Worm (Caenorhabditis elegans) whole organism, young adult: ENCODE results near the gene taf-13.

Source experiments
- B0035.1 ChIP-seq: sonication (generic microtip); optimal IDR thresholded peaks from 2 replicates; lab custom pipeline; 2016; ENCODE audit warnings: missing genetic modification characterization, mild to moderate bottlenecking, missing compliant biosample characterization, missing genotype, missing genetic modification reagents
- B0261.1 ChIP-seq: sonication (generic microtip); optimal IDR thresholded peaks from 2 replicates; lab custom pipeline; 2016; ENCODE audit warnings: mild to moderate bottlenecking, missing genetic modification characterization, moderate library complexity, missing compliant biosample characterization
- C06A6.2 ChIP-seq: fragments of 200-800 bp; sonication (Bioruptor generic); conservative IDR thresholded peaks from 2 replicates; pipeline ENCODE4 v1.3.6; 2022; ENCODE audit warnings: missing genetic modification characterization, missing compliant biosample characterization
- F10E7.11 ChIP-seq: sonication (generic microtip); optimal IDR thresholded peaks from 2 replicates; lab custom pipeline; 2017; ENCODE audit warnings: mild to moderate bottlenecking, missing genetic modification characterization, moderate library complexity, missing compliant biosample characterization
- F49E8.2 ChIP-seq: sonication (generic microtip); optimal IDR thresholded peaks from 3 replicates; lab custom pipeline; 2017; ENCODE audit warnings: missing genetic modification characterization, mild to moderate bottlenecking, missing compliant biosample characterization, antibody characterized with exemption, moderate library complexity; ENCODE audit not compliant: insufficient read depth
- F57C9.4 ChIP-seq: sonication (generic microtip); optimal IDR thresholded peaks from 2 replicates; lab custom pipeline; 2017; ENCODE audit warnings: mild to moderate bottlenecking, missing genetic modification characterization, missing compliant biosample characterization
- K12H6.12 ChIP-seq: fragments of 200-800 bp; sonication (Bioruptor generic); optimal IDR thresholded peaks from 2 replicates; lab custom pipeline; 2018; ENCODE audit warnings: mild to moderate bottlenecking, missing genetic modification characterization, missing compliant biosample characterization
- T07F8.4 ChIP-seq: sonication (generic microtip); optimal IDR thresholded peaks from 2 replicates; lab custom pipeline; 2016; ENCODE audit warnings: mild to moderate bottlenecking, missing genetic modification characterization, moderate library complexity, missing compliant biosample characterization
- Y79H2A.3 ChIP-seq: fragments of 200-800 bp; sonication (Bioruptor generic); conservative IDR thresholded peaks from 2 replicates; pipeline ENCODE4 v1.3.6; 2022; ENCODE audit warnings: missing genetic modification reagents, missing genetic modification characterization, missing compliant biosample characterization
- Y95B8A.8 ChIP-seq: fragments of 200-800 bp; sonication (Bioruptor generic); IDR thresholded peaks from 2 replicates; pipeline ENCODE4 v1.3.6; 2022; ENCODE audit warnings: missing genetic modification reagents, missing genetic modification characterization, missing compliant biosample characterization
- ama-1 ChIP-seq, 3 experiments: fragments of 150-350 bp in 1 of 3; sonication (generic microtip) in 2 of 3; optimal IDR thresholded peaks; 2 replicates each; lab custom pipeline; 2014 to 2018; ENCODE audit warnings: missing biosample characterization in 2 of 3, missing genetic modification characterization in 2 of 3, missing genetic modification reagents in 2 of 3
- aptf-2 ChIP-seq: fragments of 200-800 bp; sonication (Bioruptor generic); conservative IDR thresholded peaks from 2 replicates; pipeline ENCODE4 v1.3.6; 2022; ENCODE audit warnings: missing genetic modification reagents, missing genetic modification characterization, missing compliant biosample characterization
- attf-5 ChIP-seq: fragments of 200-800 bp; sonication (Bioruptor generic); optimal IDR thresholded peaks from 2 replicates; lab custom pipeline; 2018; ENCODE audit warnings: mild to moderate bottlenecking, missing genetic modification characterization, missing compliant biosample characterization
- attf-6 ChIP-seq: fragments of 200-800 bp; sonication (Bioruptor generic); IDR thresholded peaks from 2 replicates; pipeline ENCODE4 v1.3.6; 2022; ENCODE audit warnings: missing genetic modification reagents, missing genetic modification characterization, missing compliant biosample characterization
- ccch-3 ChIP-seq: fragments of 200-800 bp; sonication (Bioruptor generic); optimal IDR thresholded peaks from 2 replicates; lab custom pipeline; 2018; ENCODE audit warnings: mild to moderate bottlenecking, missing genetic modification characterization, missing compliant biosample characterization
- die-1 ChIP-seq: sonication (generic microtip); optimal IDR thresholded peaks from 2 replicates; lab custom pipeline; 2016; ENCODE audit warnings: missing genotype, mild to moderate bottlenecking, missing genetic modification characterization, missing compliant biosample characterization
- dpff-1 ChIP-seq: sonication (generic microtip); optimal IDR thresholded peaks from 2 replicates; lab custom pipeline; 2017; ENCODE audit warnings: mild to moderate bottlenecking, missing genetic modification characterization, missing compliant biosample characterization
- efl-1 ChIP-seq: fragments of 150-350 bp; optimal IDR thresholded peaks from 2 replicates; lab custom pipeline; 2014; ENCODE audit warnings: missing biosample characterization, missing genetic modification reagents, missing genetic modification characterization
- egl-44 ChIP-seq: fragments of 200-800 bp; sonication (Bioruptor generic); IDR thresholded peaks from 2 replicates; pipeline ENCODE4 v1.3.6; 2022; ENCODE audit warnings: missing genetic modification reagents, missing genetic modification characterization, missing compliant biosample characterization
- ekl-4 ChIP-seq: fragments of 200-800 bp; sonication (Bioruptor generic); IDR thresholded peaks from 2 replicates; pipeline ENCODE4 v1.3.6; 2022; ENCODE audit warnings: missing genetic modification reagents, missing genetic modification characterization, missing compliant biosample characterization
- ets-4 ChIP-seq: fragments of 200-800 bp; sonication (Bioruptor generic); optimal IDR thresholded peaks from 2 replicates; lab custom pipeline; 2018; ENCODE audit warnings: mild to moderate bottlenecking, missing genetic modification characterization, missing compliant biosample characterization
- fkh-3 ChIP-seq: sonication (generic microtip); optimal IDR thresholded peaks from 2 replicates; lab custom pipeline; 2016; ENCODE audit warnings: mild to moderate bottlenecking, missing genetic modification characterization, missing compliant biosample characterization
- him-1 ChIP-seq: sonication (generic microtip); optimal IDR thresholded peaks from 2 replicates; lab custom pipeline; 2016; ENCODE audit warnings: missing genotype, missing genetic modification reagents, missing genetic modification characterization, missing compliant biosample characterization
- hrde-1 ChIP-seq: sonication (generic microtip); optimal IDR thresholded peaks from 2 replicates; lab custom pipeline; 2016; ENCODE audit warnings: missing genetic modification characterization, mild to moderate bottlenecking, missing compliant biosample characterization, moderate library complexity, missing genotype, missing genetic modification reagents, borderline replicate concordance
- let-526 ChIP-seq: fragments of 200-800 bp; sonication (Bioruptor generic); IDR thresholded peaks from 2 replicates; pipeline ENCODE4 v1.3.6; 2022; ENCODE audit warnings: missing genetic modification reagents, missing genetic modification characterization, missing compliant biosample characterization
- let-607 ChIP-seq, 2 experiments: fragments of 200-800 bp in 1 of 2; sonication (Bioruptor generic) in 1 of 2; sonication (generic microtip) in 1 of 2; optimal IDR thresholded peaks; 2 replicates each; lab custom pipeline; 2016 to 2018; ENCODE audit warnings: mild to moderate bottlenecking in 2 of 2, missing compliant biosample characterization in 2 of 2, missing genetic modification characterization in 2 of 2, moderate library complexity in 2 of 2, missing genotype in 1 of 2
- lin-26 ChIP-seq: fragments of 200-800 bp; sonication (Bioruptor generic); IDR thresholded peaks from 2 replicates; pipeline ENCODE4 v1.3.6; 2022; ENCODE audit warnings: missing genetic modification reagents, missing genetic modification characterization, missing compliant biosample characterization
- lin-40 ChIP-seq: sonication (generic microtip); optimal IDR thresholded peaks from 2 replicates; lab custom pipeline; 2016; ENCODE audit warnings: missing genetic modification characterization, mild to moderate bottlenecking, missing compliant biosample characterization, missing genotype, missing genetic modification reagents
- lir-1 ChIP-seq: fragments of 200-800 bp; sonication (Bioruptor generic); conservative IDR thresholded peaks from 2 replicates; pipeline ENCODE4 v1.3.6; 2022; ENCODE audit warnings: missing genetic modification reagents, missing genetic modification characterization, missing compliant biosample characterization
- madf-6 ChIP-seq: fragments of 200-800 bp; sonication (Bioruptor generic); IDR thresholded peaks from 2 replicates; pipeline ENCODE4 v1.3.6; 2022; ENCODE audit warnings: missing genetic modification reagents, missing genetic modification characterization, missing compliant biosample characterization
- madf-8 ChIP-seq: fragments of 200-800 bp; sonication (Bioruptor generic); conservative IDR thresholded peaks from 2 replicates; pipeline ENCODE4 v1.3.6; 2022; ENCODE audit warnings: missing genetic modification reagents, missing genetic modification characterization, missing compliant biosample characterization
- mcd-1 ChIP-seq: fragments of 200-800 bp; sonication (Bioruptor generic); IDR thresholded peaks from 2 replicates; pipeline ENCODE4 v1.3.6; 2022; ENCODE audit warnings: missing genetic modification reagents, missing genetic modification characterization, missing compliant biosample characterization
- mel-28 ChIP-seq: sonication (generic microtip); optimal IDR thresholded peaks from 2 replicates; lab custom pipeline; 2016; ENCODE audit warnings: borderline replicate concordance, mild to moderate bottlenecking, missing genetic modification characterization, missing compliant biosample characterization
- mes-4 ChIP-seq: sonication (generic microtip); optimal IDR thresholded peaks from 2 replicates; lab custom pipeline; 2016; ENCODE audit warnings: missing genotype, missing genetic modification characterization, missing compliant biosample characterization
- nfya-1 ChIP-seq: sonication (generic microtip); optimal IDR thresholded peaks from 2 replicates; lab custom pipeline; 2017; ENCODE audit warnings: antibody characterized with exemption, missing compliant biosample characterization, missing genetic modification characterization, borderline replicate concordance; ENCODE audit not compliant: insufficient read depth
- nfya-2 ChIP-seq: fragments of 200-800 bp; sonication (Bioruptor generic); IDR thresholded peaks from 2 replicates; pipeline ENCODE4 v1.3.6; 2022; ENCODE audit warnings: missing genetic modification reagents, missing genetic modification characterization, missing compliant biosample characterization
- nhr-90 ChIP-seq: sonication (generic microtip); optimal IDR thresholded peaks from 2 replicates; lab custom pipeline; 2016; ENCODE audit warnings: missing genotype, mild to moderate bottlenecking, missing genetic modification characterization, missing compliant biosample characterization
- pbrm-1 ChIP-seq: fragments of 200-800 bp; sonication (Bioruptor generic); IDR thresholded peaks from 2 replicates; pipeline ENCODE4 v1.3.6; 2022; ENCODE audit warnings: missing genetic modification reagents, missing genetic modification characterization, missing compliant biosample characterization
- rec-8 ChIP-seq, 2 experiments: sonication (generic microtip); optimal IDR thresholded peaks; 2 replicates each; lab custom pipeline; 2016; ENCODE audit warnings: mild to moderate bottlenecking in 2 of 2, missing genetic modification characterization in 2 of 2, missing genetic modification reagents in 2 of 2, missing genotype in 2 of 2, missing biosample characterization in 1 of 2, missing compliant biosample characterization in 1 of 2, moderate library complexity in 1 of 2
- sea-2 ChIP-seq: fragments of 200-800 bp; sonication (Bioruptor generic); IDR thresholded peaks from 2 replicates; pipeline ENCODE4 v1.3.6; 2022; ENCODE audit warnings: missing genetic modification characterization, missing compliant biosample characterization
- snpc-4 ChIP-seq, 5 experiments: fragments of 150-350 bp in 1 of 5; sonication (generic microtip) in 4 of 5; optimal IDR thresholded peaks; 2 replicates each; lab custom pipeline; 2014 to 2018; ENCODE audit warnings: missing genetic modification characterization in 5 of 5, missing biosample characterization in 3 of 5, antibody characterized with exemption in 2 of 5, mild to moderate bottlenecking in 2 of 5, missing compliant biosample characterization in 2 of 5, missing genotype in 2 of 5, moderate library complexity in 2 of 5, missing genetic modification reagents in 1 of 5
- somi-1 ChIP-seq: fragments of 200-800 bp; sonication (Bioruptor generic); optimal IDR thresholded peaks from 2 replicates; lab custom pipeline; 2018; ENCODE audit warnings: mild to moderate bottlenecking, missing genetic modification characterization, missing compliant biosample characterization
- tbp1 ChIP-seq: fragments of 200-800 bp; sonication (Bioruptor generic); optimal IDR thresholded peaks from 2 replicates; lab custom pipeline; 2018; ENCODE audit warnings: mild to moderate bottlenecking, missing genetic modification characterization, missing compliant biosample characterization
- ztf-6 ChIP-seq: fragments of 200-800 bp; sonication (Bioruptor generic); IDR thresholded peaks from 2 replicates; pipeline ENCODE4 v1.3.6; 2022; ENCODE audit warnings: missing genetic modification reagents, missing genetic modification characterization, missing compliant biosample characterization

Gene taf-13

ce11 chrII:10555484-10556075, 49.8 kb downstream of the taf-13 start (continued):
- TF ChIP-seq nhr-90 (tag; lab: Kevin White, UChicago) = peak; percentile 55
- TF ChIP-seq ccch-3 (GFP tag; lab: Kevin White, UChicago) = no peak
- 0 out of 2 replicates have a peak, but pooled peaks have one; percentile 38 for TF ChIP-seq aptf-2 (GFP tag; lab: Robert Waterston, UW)
- peak; percentile 15 for TF ChIP-seq lin-40 (tag; lab: Kevin White, UChicago)
- no peak for TF ChIP-seq T07F8.4 (tag; lab: Kevin White, UChicago)
- TF ChIP-seq B0035.1 (tag; lab: Kevin White, UChicago) = peak; percentile 9
- peak; percentile 15; the same call in 1 of the 2 replicates for TF ChIP-seq lir-1
- TF ChIP-seq ekl-4 = peak; percentile 35; the same call in 1 of the 2 replicates
- TF ChIP-seq B0261.1 = no peak
- TF ChIP-seq ztf-6 (GFP tag; lab: Robert Waterston, UW) = no peak
- no peak for TF ChIP-seq F10E7.11 (tag; lab: Kevin White, UChicago)
- TF ChIP-seq mel-28 (tag; lab: Kevin White, UChicago) = no peak
- peak; percentile 8; the same call in 1 of the 2 replicates for TF ChIP-seq pbrm-1
- no peak for TF ChIP-seq nfya-1 (tag; lab: Kevin White, UChicago)
- 0 out of 2 replicates have a peak, but pooled peaks have one; percentile 36 for TF ChIP-seq Y95B8A.8 (GFP tag; lab: Robert Waterston, UW)
- 0 out of 2 replicates have a peak, but pooled peaks have one; percentile 37 for TF ChIP-seq lin-26 (GFP tag; lab: Robert Waterston, UW)
- peak; percentile 80 for TF ChIP-seq ets-4 (GFP tag; lab: Kevin White, UChicago)
- TF ChIP-seq somi-1 (GFP tag; lab: Kevin White, UChicago) = peak; percentile 31
- TF ChIP-seq egl-44 (GFP tag; lab: Robert Waterston, UW) = no peak
- no peak for TF ChIP-seq fkh-3 (tag; lab: Kevin White, UChicago)
- no peak; the same call in 1 of the 2 replicates for TF ChIP-seq C06A6.2 (GFP tag; lab: Robert Waterston, UW)
- TF ChIP-seq dpff-1 (tag; lab: Kevin White, UChicago) = no peak
- TF ChIP-seq madf-8 (GFP tag; lab: Robert Waterston, UW) = no peak
- peak; percentile 36 for TF ChIP-seq attf-5 (GFP tag; lab: Kevin White, UChicago)
- 0 out of 2 replicates have a peak, but pooled peaks have one; percentile 19 for TF ChIP-seq let-526 (GFP tag; lab: Robert Waterston, UW)
- TF ChIP-seq sea-2 (GFP tag; lab: Robert Waterston, UW) = no peak
- no peak for TF ChIP-seq madf-6 (GFP tag; lab: Robert Waterston, UW)
- TF ChIP-seq efl-1 (GFP tag; lab: Kevin White, UChicago) = no peak
- TF ChIP-seq Y79H2A.3 (GFP tag; lab: Robert Waterston, UW) = no peak
- TF ChIP-seq nfya-2 (GFP tag; lab: Robert Waterston, UW) = no peak
- no peak for TF ChIP-seq F57C9.4
- no peak for TF ChIP-seq hrde-1 (tag; lab: Kevin White, UChicago)
- TF ChIP-seq ama-1 (optimal IDR thresholded peaks at IDR 0.05; lab: Kevin White, UChicago) = peak; percentile 79
- TF ChIP-seq ama-1 (GFP tag; optimal IDR thresholded peaks at IDR 0.05; lab: Kevin White, UChicago) = no peak
- TF ChIP-seq tbp1 (GFP tag; lab: Kevin White, UChicago) = peak; percentile 55
- TF ChIP-seq attf-6 (GFP tag; lab: Robert Waterston, UW) = no peak
- TF ChIP-seq mes-4 (tag; lab: Kevin White, UChicago) = no peak
- peak in 1 of 2 experiments; percentile 19 for TF ChIP-seq let-607 (tag; optimal IDR thresholded peaks at IDR 0.05; lab: Kevin White, UChicago)
- TF ChIP-seq mcd-1 (GFP tag; lab: Robert Waterston, UW) = peak; percentile 53
- no peak for TF ChIP-seq rec-8 (tag; optimal IDR thresholded peaks at IDR 0.05; lab: Kevin White, UChicago)
- peak; percentile 16 for TF ChIP-seq K12H6.12
- no peak for TF ChIP-seq F49E8.2 (tag; lab: Kevin White, UChicago)
- no peak for TF ChIP-seq snpc-4 (GFP tag; optimal IDR thresholded peaks at IDR 0.05; lab: Kevin White, UChicago)
- peak in 2 of 4 experiments; percentile 36 to 68 for TF ChIP-seq snpc-4 (tag; optimal IDR thresholded peaks at IDR 0.05; lab: Kevin White, UChicago)
- no peak for TF ChIP-seq him-1 (tag; lab: Kevin White, UChicago)
- no peak for TF ChIP-seq die-1
